Worm (Caenorhabditis elegans) whole organism, early embryonic: Measurements from ENCODE around the gene nhr-3.

ENCODE experiments used
- B0310.2 ChIP-seq: sonication (generic microtip); optimal IDR thresholded peaks from 2 replicates; lab custom pipeline; 2016; ENCODE audit warnings: mild to moderate bottlenecking, missing genetic modification characterization, missing compliant biosample characterization
- F13C5.2 ChIP-seq: sonication (generic microtip); optimal IDR thresholded peaks from 2 replicates; lab custom pipeline; 2017; ENCODE audit warnings: mild to moderate bottlenecking, missing genetic modification characterization, inconsistent platforms, missing compliant biosample characterization
- aly-1 ChIP-seq: sonication (generic microtip); optimal IDR thresholded peaks from 2 replicates; lab custom pipeline; 2016; ENCODE audit warnings: missing genetic modification characterization, missing compliant biosample characterization
- ama-1 ChIP-seq: fragments of 150-350 bp; optimal IDR thresholded peaks from 2 replicates; lab custom pipeline; 2014
- ceh-13 ChIP-seq: fragments of 200-800 bp; sonication (Bioruptor generic); optimal IDR thresholded peaks from 2 replicates; lab custom pipeline; 2018; ENCODE audit warnings: mild to moderate bottlenecking, missing genetic modification characterization, missing compliant biosample characterization
- ceh-36 ChIP-seq: sonication (generic microtip); optimal IDR thresholded peaks from 2 replicates; lab custom pipeline; 2016; ENCODE audit warnings: missing genetic modification characterization, inconsistent platforms, missing compliant biosample characterization
- ets-7 ChIP-seq: sonication (generic microtip); optimal IDR thresholded peaks from 2 replicates; lab custom pipeline; 2016; ENCODE audit warnings: missing genotype, missing genetic modification characterization, missing compliant biosample characterization
- flt-1 ChIP-seq: fragments of 200-800 bp; sonication (Bioruptor generic); IDR thresholded peaks from 2 replicates; pipeline ENCODE4 v1.3.6; 2022; ENCODE audit warnings: missing genetic modification characterization, missing compliant biosample characterization
- hmbx-1 ChIP-seq: sonication (generic microtip); optimal IDR thresholded peaks from 2 replicates; lab custom pipeline; 2016; ENCODE audit warnings: mild to moderate bottlenecking, missing genetic modification characterization, missing compliant biosample characterization
- hmg-4 ChIP-seq: fragments of 200-800 bp; sonication (Bioruptor generic); optimal IDR thresholded peaks from 2 replicates; lab custom pipeline; 2018; ENCODE audit warnings: mild to moderate bottlenecking, missing genetic modification characterization, missing compliant biosample characterization
- hnd-1 ChIP-seq: sonication (generic microtip); optimal IDR thresholded peaks from 2 replicates; lab custom pipeline; 2016; ENCODE audit warnings: missing genetic modification characterization, missing compliant biosample characterization
- pes-1 ChIP-seq: fragments of 200-800 bp; sonication (Bioruptor generic); IDR thresholded peaks from 2 replicates; pipeline ENCODE4 v1.3.6; 2022; ENCODE audit warnings: missing genetic modification reagents, missing genetic modification characterization, missing compliant biosample characterization
- scrt-1 ChIP-seq: fragments of 200-800 bp; sonication (Bioruptor generic); IDR thresholded peaks from 2 replicates; pipeline ENCODE4 v1.3.6; 2022; ENCODE audit warnings: missing genetic modification characterization, missing compliant biosample characterization
- sea-1 ChIP-seq: fragments of 200-800 bp; sonication (Bioruptor generic); conservative IDR thresholded peaks from 2 replicates; pipeline ENCODE4 v1.3.6; 2022; ENCODE audit warnings: missing genetic modification characterization, missing compliant biosample characterization
- tbx-11 ChIP-seq: fragments of 200-800 bp; sonication (Bioruptor generic); IDR thresholded peaks from 2 replicates; pipeline ENCODE4 v1.3.6; 2022; ENCODE audit warnings: missing genetic modification characterization, missing compliant biosample characterization
- tbx-37 ChIP-seq: fragments of 200-800 bp; sonication (Bioruptor generic); conservative IDR thresholded peaks from 2 replicates; pipeline ENCODE4 v1.3.6; 2022; ENCODE audit warnings: missing genetic modification reagents, missing genetic modification characterization, missing compliant biosample characterization
- tra-4 ChIP-seq: sonication (generic microtip); optimal IDR thresholded peaks from 2 replicates; lab custom pipeline; 2017; ENCODE audit warnings: missing genetic modification characterization, missing compliant biosample characterization

nhr-3 gene

DNA sequence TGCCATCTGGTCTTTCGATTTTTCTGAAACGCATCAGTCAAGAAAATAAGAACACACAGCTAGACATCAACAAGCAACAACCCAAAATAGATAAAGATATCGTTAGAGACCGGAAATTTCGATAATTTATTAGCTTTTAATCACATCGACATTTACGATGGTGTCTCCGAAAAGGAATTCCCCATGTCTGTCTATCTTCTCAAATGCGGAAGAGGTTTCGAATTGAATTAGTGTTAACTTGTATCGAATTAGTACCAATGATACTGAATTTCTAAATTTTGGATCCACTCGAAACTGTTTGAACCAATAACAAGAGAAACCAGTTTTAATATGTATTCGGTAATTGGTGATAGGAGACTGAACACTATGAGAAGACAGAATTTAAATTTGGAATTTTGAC, 23.7 kb upstream of the nhr-3 start:
- TF ChIP-seq ceh-13 (GFP tag; lab: Kevin White, UChicago) (no peak), aly-1 (tag; lab: Kevin White, UChicago) (no peak), hmbx-1 (no peak), tbx-37 (GFP tag; lab: Robert Waterston, UW) (no peak), tra-4 (tag; lab: Kevin White, UChicago) (no peak), flt-1 (GFP tag; lab: Robert Waterston, UW) (no peak), B0310.2 (no peak), sea-1 (GFP tag; lab: Robert Waterston, UW) (no peak), hmg-4 (GFP tag; lab: Kevin White, UChicago) (no peak), hnd-1 (no peak), F13C5.2 (no peak), pes-1 (GFP tag; lab: Robert Waterston, UW) (no peak), ets-7 (no peak), tbx-11 (GFP tag; lab: Robert Waterston, UW) (no peak), ceh-36 (tag; lab: Kevin White, UChicago) (no peak), ama-1 (lab: Kevin White, UChicago) (no peak), scrt-1 (GFP tag; lab: Robert Waterston, UW) (no peak)

DNA sequence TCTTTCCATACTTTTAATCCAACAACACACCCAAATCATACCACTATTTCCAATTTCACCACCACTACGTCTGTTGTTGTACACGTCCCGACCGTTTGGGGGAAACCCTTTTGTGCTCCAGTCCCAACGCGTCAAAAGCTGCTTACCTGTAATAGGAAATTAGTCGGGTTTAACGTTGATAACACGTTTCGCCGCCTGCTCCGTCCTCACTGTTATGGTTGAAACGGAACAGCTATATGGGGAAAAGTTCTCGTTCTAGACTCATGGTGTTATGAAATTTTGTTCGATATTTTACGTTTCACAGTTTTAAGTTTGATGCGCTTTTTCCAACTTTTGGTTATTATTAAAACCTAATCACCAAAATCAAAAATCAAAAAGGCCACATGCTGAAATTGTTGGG, 22.4 kb upstream of the nhr-3 start:
- TF ChIP-seq ama-1 (lab: Kevin White, UChicago) (no peak), aly-1 (tag; lab: Kevin White, UChicago) (no peak), tbx-11 (GFP tag; lab: Robert Waterston, UW) (no peak)

DNA sequence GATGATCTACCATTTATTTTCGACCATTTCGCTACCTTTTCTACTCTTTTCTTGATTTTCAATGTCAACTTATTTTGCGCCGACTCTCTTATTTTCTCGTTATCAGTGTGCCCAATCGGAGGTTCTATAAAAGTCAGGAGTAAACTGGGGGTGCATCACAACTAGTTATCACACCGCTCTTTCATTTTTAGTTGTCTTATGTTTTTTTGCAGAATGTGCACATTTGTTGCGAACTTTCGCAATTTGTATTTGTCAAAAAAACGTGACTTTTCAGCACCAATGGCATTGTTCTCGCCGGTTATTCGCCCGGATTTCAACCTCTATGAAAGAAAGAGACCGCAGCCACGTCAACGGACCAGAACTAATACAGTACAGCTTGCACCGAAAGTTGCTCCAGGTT, 20.7 kb upstream of the nhr-3 start:
- TF ChIP-seq scrt-1 (GFP tag; lab: Robert Waterston, UW), result no peak
- no peak for TF ChIP-seq tbx-11 (GFP tag; lab: Robert Waterston, UW)
- TF ChIP-seq ets-7, result no peak
- TF ChIP-seq flt-1 (GFP tag; lab: Robert Waterston, UW), result no peak
- TF ChIP-seq tra-4 (tag; lab: Kevin White, UChicago), result no peak
- TF ChIP-seq hnd-1, result no peak
- TF ChIP-seq ceh-36 (tag; lab: Kevin White, UChicago), result no peak
- TF ChIP-seq pes-1 (GFP tag; lab: Robert Waterston, UW), result no peak
- TF ChIP-seq tbx-37 (GFP tag; lab: Robert Waterston, UW), result no peak

DNA sequence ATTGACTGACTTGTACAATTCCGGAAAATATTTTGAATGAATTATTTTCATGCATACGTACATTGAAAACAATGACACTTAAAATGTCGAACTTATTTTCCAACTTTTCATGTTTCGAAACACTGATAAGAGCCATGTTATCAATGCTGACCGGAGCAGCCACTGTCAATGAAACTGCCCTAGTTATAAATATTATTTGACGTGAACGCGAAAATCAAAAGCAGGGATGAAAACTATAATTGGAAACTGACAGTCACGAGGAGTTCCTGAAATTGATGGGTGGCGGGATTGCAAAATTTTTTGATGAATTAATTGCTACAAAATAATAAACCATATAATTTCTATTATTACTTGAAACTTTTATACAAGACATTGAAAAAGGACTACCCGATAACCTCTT, 18.8 kb upstream of the nhr-3 start:
- no peak for TF ChIP-seq B0310.2
- no peak for TF ChIP-seq sea-1 (GFP tag; lab: Robert Waterston, UW)
- no peak for TF ChIP-seq scrt-1 (GFP tag; lab: Robert Waterston, UW)
- TF ChIP-seq hmg-4 (GFP tag; lab: Kevin White, UChicago), result no peak
- TF ChIP-seq ceh-36 (tag; lab: Kevin White, UChicago), result no peak
- no peak for TF ChIP-seq tra-4 (tag; lab: Kevin White, UChicago)
- TF ChIP-seq ama-1 (lab: Kevin White, UChicago), result no peak
- no peak for TF ChIP-seq flt-1 (GFP tag; lab: Robert Waterston, UW)
- no peak for TF ChIP-seq hmbx-1
- TF ChIP-seq ceh-13 (GFP tag; lab: Kevin White, UChicago), result no peak
- TF ChIP-seq hnd-1, result no peak
- TF ChIP-seq tbx-11 (GFP tag; lab: Robert Waterston, UW), result no peak
- TF ChIP-seq tbx-37 (GFP tag; lab: Robert Waterston, UW), result no peak
- no peak for TF ChIP-seq aly-1 (tag; lab: Kevin White, UChicago)
- TF ChIP-seq pes-1 (GFP tag; lab: Robert Waterston, UW), result no peak
- no peak for TF ChIP-seq F13C5.2
- TF ChIP-seq ets-7, result no peak

DNA sequence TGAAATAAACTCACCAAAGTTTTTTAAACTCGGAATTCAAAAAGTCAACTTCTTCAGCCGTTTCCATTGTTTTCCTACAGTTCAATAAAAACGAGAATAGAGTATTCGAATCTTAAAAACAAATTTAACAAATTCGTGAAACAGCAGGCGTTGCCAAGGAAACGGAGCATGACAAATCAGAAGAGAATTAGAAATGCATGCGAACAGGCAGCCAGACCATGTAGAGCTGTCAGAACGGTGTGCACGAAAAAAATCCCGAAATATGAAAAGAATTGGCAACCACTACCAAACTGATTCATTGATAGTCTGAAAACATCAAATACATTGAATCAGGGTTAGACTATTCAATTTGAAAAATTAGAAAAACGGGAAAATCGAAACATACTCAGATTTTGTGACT, 16.3 kb upstream of the nhr-3 start, which contains the start of gene fbxa-81:
fbxa-81 (minus strand) TSS at position 101 of the 400 bp plus-strand sequence.
- TF ChIP-seq hmg-4 (GFP tag; lab: Kevin White, UChicago) (no peak), hmbx-1 (no peak), ama-1 (lab: Kevin White, UChicago) (no peak), aly-1 (tag; lab: Kevin White, UChicago) (no peak), ceh-13 (GFP tag; lab: Kevin White, UChicago) (no peak), sea-1 (GFP tag; lab: Robert Waterston, UW) (no peak), tra-4 (tag; lab: Kevin White, UChicago) (no peak), F13C5.2 (no peak), pes-1 (GFP tag; lab: Robert Waterston, UW) (no peak), ceh-36 (tag; lab: Kevin White, UChicago) (no peak), scrt-1 (GFP tag; lab: Robert Waterston, UW) (no peak), tbx-11 (GFP tag; lab: Robert Waterston, UW) (no peak), B0310.2 (no peak), tbx-37 (GFP tag; lab: Robert Waterston, UW) (no peak), flt-1 (GFP tag; lab: Robert Waterston, UW) (no peak), ets-7 (no peak)

DNA sequence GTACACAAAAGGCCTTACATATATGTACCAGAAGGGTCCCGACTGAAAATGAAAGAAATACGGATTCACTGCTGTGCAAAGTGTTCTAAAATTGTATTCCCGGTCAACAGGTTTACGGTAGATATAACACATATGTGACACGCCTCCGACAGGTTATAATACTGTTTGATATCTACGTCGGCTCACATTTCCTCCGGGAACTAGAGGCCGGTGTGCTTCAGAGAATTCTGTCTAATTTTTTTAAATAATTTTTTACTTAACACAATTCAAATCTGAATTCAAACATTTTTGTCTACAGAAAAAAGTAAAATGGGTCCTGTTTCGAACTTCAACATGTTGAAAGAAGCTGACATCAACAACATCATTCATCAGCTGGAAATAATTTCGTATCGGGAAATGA, 15.1 kb upstream of the nhr-3 start, which contains the start of gene T24C2.3:
T24C2.3 (plus strand) TSS at position 301 of the 400 bp plus-strand sequence.
- TF ChIP-seq sea-1 (GFP tag; lab: Robert Waterston, UW), result no peak
- TF ChIP-seq tbx-11 (GFP tag; lab: Robert Waterston, UW), result no peak
- TF ChIP-seq pes-1 (GFP tag; lab: Robert Waterston, UW), result no peak
- no peak for TF ChIP-seq B0310.2
- TF ChIP-seq ama-1 (lab: Kevin White, UChicago), result no peak
- TF ChIP-seq tra-4 (tag; lab: Kevin White, UChicago), result no peak
- no peak for TF ChIP-seq F13C5.2
- TF ChIP-seq ets-7, result no peak
- no peak for TF ChIP-seq flt-1 (GFP tag; lab: Robert Waterston, UW)
- no peak for TF ChIP-seq ceh-36 (tag; lab: Kevin White, UChicago)
- TF ChIP-seq aly-1 (tag; lab: Kevin White, UChicago), result no peak
- no peak for TF ChIP-seq hmg-4 (GFP tag; lab: Kevin White, UChicago)

DNA sequence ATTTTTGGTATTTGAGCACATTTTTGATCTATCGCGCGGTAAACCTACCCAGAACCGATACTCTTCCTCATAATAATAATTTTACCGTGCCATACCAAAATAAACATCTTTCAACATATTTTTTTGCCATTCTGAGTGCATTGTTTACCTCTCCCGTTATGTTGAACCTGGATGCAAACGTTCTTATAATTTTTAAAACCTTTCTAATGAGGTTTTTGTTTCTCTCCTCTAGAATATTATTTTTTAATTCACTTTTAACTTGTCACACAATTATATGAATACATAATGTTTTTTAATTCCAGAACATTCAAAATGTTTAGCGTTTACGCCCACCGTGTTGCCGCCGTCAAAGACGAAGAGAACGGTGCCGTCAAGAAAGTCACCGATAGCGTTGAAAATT, 12.8 kb upstream of the nhr-3 start, which contains the start of gene enri-2:
enri-2 (plus strand) TSS at position 301 of the 400 bp plus-strand sequence.
- TF ChIP-seq scrt-1 (GFP tag; lab: Robert Waterston, UW), result no peak
- no peak for TF ChIP-seq hnd-1
- TF ChIP-seq tbx-37 (GFP tag; lab: Robert Waterston, UW), result no peak
- no peak for TF ChIP-seq hmbx-1
